Worm (Caenorhabditis elegans) whole organism, L1 larva: ENCODE results near the gene ddx-19.

ENCODE experiments used
- blmp-1 ChIP-seq: fragments of 150-350 bp; optimal IDR thresholded peaks from 2 replicates; lab custom pipeline; 2014; ENCODE audit warnings: missing biosample characterization, missing genetic modification characterization
- ceh-90 ChIP-seq: sonication (generic microtip); optimal IDR thresholded peaks from 2 replicates; lab custom pipeline; 2016; ENCODE audit warnings: missing genetic modification characterization, missing compliant biosample characterization
- dsc-1 ChIP-seq: sonication (generic microtip); optimal IDR thresholded peaks from 2 replicates; lab custom pipeline; 2016; ENCODE audit warnings: mild to moderate bottlenecking, missing genetic modification characterization, missing compliant biosample characterization
- efl-3 ChIP-seq: fragments of 200-800 bp; sonication (Bioruptor generic); optimal IDR thresholded peaks from 2 replicates; lab custom pipeline; 2018; ENCODE audit warnings: mild to moderate bottlenecking, missing genetic modification characterization, missing compliant biosample characterization
- egl-13 ChIP-seq: sonication (generic microtip); optimal IDR thresholded peaks from 2 replicates; lab custom pipeline; 2016; ENCODE audit warnings: missing genotype, missing genetic modification reagents, missing genetic modification characterization, missing compliant biosample characterization
- egl-27 ChIP-seq, 2 experiments: fragments of 150-350 bp in 1 of 2; sonication (generic microtip); optimal IDR thresholded peaks; 3 replicates each; lab custom pipeline; 2017 to 2018; ENCODE audit warnings: missing biosample characterization in 2 of 2, missing genetic modification characterization in 2 of 2, missing genetic modification reagents in 2 of 2
- elt-2 ChIP-seq: sonication (generic microtip); optimal IDR thresholded peaks from 2 replicates; lab custom pipeline; 2016; ENCODE audit warnings: missing genetic modification characterization, mild to moderate bottlenecking, inconsistent platforms, missing compliant biosample characterization, missing genetic modification reagents
- elt-3 ChIP-seq, 6 experiments: fragments of 150-350 bp in 1 of 6; sonication (generic microtip); optimal IDR thresholded peaks; 2 replicates each; lab custom pipeline; 2017 to 2018; ENCODE audit warnings: missing biosample characterization in 6 of 6, missing genetic modification characterization in 6 of 6, inconsistent platforms in 1 of 6
- ets-5 ChIP-seq: fragments of 200-800 bp; sonication (Bioruptor generic); IDR thresholded peaks from 2 replicates; pipeline ENCODE4 v1.3.6; 2022; ENCODE audit warnings: missing genetic modification characterization, missing compliant biosample characterization
- fkh-8 ChIP-seq: sonication (generic microtip); optimal IDR thresholded peaks from 2 replicates; lab custom pipeline; 2016; ENCODE audit warnings: mild to moderate bottlenecking, missing genetic modification characterization, missing compliant biosample characterization
- fos-1 ChIP-seq: fragments of 150-350 bp; optimal IDR thresholded peaks from 2 replicates; lab custom pipeline; 2014; ENCODE audit warnings: missing biosample characterization, missing genetic modification characterization
- hlh-17 ChIP-seq: fragments of 200-800 bp; sonication (Bioruptor generic); optimal IDR thresholded peaks from 2 replicates; lab custom pipeline; 2018; ENCODE audit warnings: missing genetic modification characterization, mild to moderate bottlenecking, missing compliant biosample characterization, moderate library complexity, borderline replicate concordance
- hlh-4 ChIP-seq: sonication (generic microtip); optimal IDR thresholded peaks from 2 replicates; lab custom pipeline; 2016; ENCODE audit warnings: mild to moderate bottlenecking, missing genetic modification characterization, missing compliant biosample characterization
- lin-14 ChIP-seq: fragments of 200-800 bp; sonication (Bioruptor generic); optimal IDR thresholded peaks from 2 replicates; lab custom pipeline; 2018; ENCODE audit warnings: mild to moderate bottlenecking, missing genetic modification characterization, moderate library complexity, missing compliant biosample characterization
- nhr-12 ChIP-seq: sonication (generic microtip); optimal IDR thresholded peaks from 2 replicates; lab custom pipeline; 2017; ENCODE audit warnings: missing biosample characterization, missing genetic modification characterization
- nhr-237 ChIP-seq: fragments of 150-350 bp; optimal IDR thresholded peaks from 2 replicates; lab custom pipeline; 2014; ENCODE audit warnings: missing biosample characterization, missing genetic modification characterization
- nhr-28 ChIP-seq: fragments of 150-350 bp; optimal IDR thresholded peaks from 2 replicates; lab custom pipeline; 2014; ENCODE audit warnings: missing biosample characterization, missing genetic modification characterization
- nhr-47 ChIP-seq: sonication (generic microtip); optimal IDR thresholded peaks from 2 replicates; lab custom pipeline; 2016; ENCODE audit warnings: mild to moderate bottlenecking, missing genetic modification characterization, moderate library complexity, missing compliant biosample characterization
- nhr-71 ChIP-seq: sonication (generic microtip); optimal IDR thresholded peaks from 2 replicates; lab custom pipeline; 2016; ENCODE audit warnings: mild to moderate bottlenecking, missing genetic modification characterization, moderate library complexity, missing compliant biosample characterization
- nhr-77 ChIP-seq: fragments of 150-350 bp; optimal IDR thresholded peaks from 2 replicates; lab custom pipeline; 2014; ENCODE audit warnings: missing biosample characterization, missing genetic modification characterization
- nhr-90 ChIP-seq: sonication (generic microtip); optimal IDR thresholded peaks from 2 replicates; lab custom pipeline; 2016; ENCODE audit warnings: mild to moderate bottlenecking, missing genetic modification characterization, missing compliant biosample characterization; ENCODE audit not compliant: poor library complexity
- skn-1 ChIP-seq: fragments of 150-350 bp; optimal IDR thresholded peaks from 2 replicates; lab custom pipeline; 2014; ENCODE audit warnings: missing biosample characterization, missing genetic modification characterization
- sox-4 ChIP-seq: sonication (generic microtip); optimal IDR thresholded peaks from 2 replicates; lab custom pipeline; 2016; ENCODE audit warnings: missing genetic modification characterization, missing compliant biosample characterization
- sup-37 ChIP-seq: fragments of 200-800 bp; sonication (Bioruptor generic); optimal IDR thresholded peaks from 2 replicates; lab custom pipeline; 2018; ENCODE audit warnings: mild to moderate bottlenecking, missing genetic modification characterization, missing compliant biosample characterization
- tbx-2 ChIP-seq: sonication (generic microtip); optimal IDR thresholded peaks from 2 replicates; lab custom pipeline; 2016; ENCODE audit warnings: missing genetic modification characterization, missing compliant biosample characterization
- unc-30 ChIP-seq: sonication (generic microtip); optimal IDR thresholded peaks from 2 replicates; lab custom pipeline; 2017; ENCODE audit warnings: missing biosample characterization, missing genetic modification characterization
- unc-86 ChIP-seq: sonication (generic microtip); optimal IDR thresholded peaks from 2 replicates; lab custom pipeline; 2016; ENCODE audit warnings: missing genetic modification characterization, missing compliant biosample characterization
- vab-15 ChIP-seq: sonication (generic microtip); optimal IDR thresholded peaks from 2 replicates; lab custom pipeline; 2017; ENCODE audit warnings: missing genotype, mild to moderate bottlenecking, missing genetic modification characterization, missing compliant biosample characterization
- zag-1 ChIP-seq: fragments of 150-350 bp; optimal IDR thresholded peaks from 2 replicates; lab custom pipeline; 2014; ENCODE audit warnings: missing biosample characterization, missing genetic modification characterization
- ztf-4 ChIP-seq: fragments of 150-350 bp; optimal IDR thresholded peaks from 2 replicates; lab custom pipeline; 2014; ENCODE audit warnings: missing biosample characterization, missing genetic modification characterization

Gene ddx-19

ce11 chrII:8916656-8917055 lies 32.0 kb downstream of the ddx-19 start:
- peak; percentile 53 for TF ChIP-seq fkh-8
- no peak for TF ChIP-seq elt-2 (tag; lab: Kevin White, UChicago)
- TF ChIP-seq ceh-90 (tag; lab: Kevin White, UChicago) = no peak
- peak; percentile 82 for TF ChIP-seq dsc-1 (tag; lab: Kevin White, UChicago)
- peak; percentile 29 for TF ChIP-seq sox-4 (tag; lab: Kevin White, UChicago)
- peak; percentile 36 for TF ChIP-seq nhr-71 (tag; lab: Kevin White, UChicago)
- peak; percentile 40 for TF ChIP-seq nhr-47 (tag; lab: Kevin White, UChicago)
- TF ChIP-seq, all 84 proteins: peak for 5

DNA sequence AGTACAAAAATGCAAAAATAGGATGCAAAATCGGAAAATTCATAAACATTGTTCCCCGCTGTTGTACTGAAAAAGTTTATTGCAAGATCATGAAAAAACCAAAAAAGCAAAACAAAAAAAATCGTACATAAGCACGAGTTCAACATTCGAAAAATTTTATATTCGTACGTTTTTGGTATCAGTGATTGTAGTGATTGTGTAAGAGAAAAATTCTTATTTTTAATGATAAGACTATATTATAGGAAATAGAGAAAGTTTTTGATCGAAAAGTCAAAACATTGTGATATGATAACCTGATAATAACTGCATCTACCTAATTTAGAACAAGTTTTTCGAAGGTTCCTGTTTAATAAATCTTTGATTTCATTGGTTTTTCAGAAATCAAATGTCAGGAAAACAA lies 32.6 kb downstream of the ddx-19 start:
- TF ChIP-seq nhr-77 (tag; lab: Kevin White, UChicago) = no peak
- no peak for TF ChIP-seq sup-37 (GFP tag; lab: Kevin White, UChicago)
- TF ChIP-seq elt-2 (tag; lab: Kevin White, UChicago) = peak; percentile 1
- TF ChIP-seq nhr-28 (tag; lab: Kevin White, UChicago) = no peak
- peak in 1 of 6 experiments; percentile 28 for TF ChIP-seq elt-3 (tag; optimal IDR thresholded peaks at IDR 0.05; lab: Kevin White, UChicago)

ce11 chrII:8920315-8920714 lies 35.6 kb downstream of the ddx-19 start:
- TF ChIP-seq lin-14 (GFP tag; lab: Kevin White, UChicago) = peak; percentile 31
- peak; percentile 48 for TF ChIP-seq fos-1
- TF ChIP-seq fkh-8 = no peak
- peak; percentile 26 for TF ChIP-seq skn-1

DNA sequence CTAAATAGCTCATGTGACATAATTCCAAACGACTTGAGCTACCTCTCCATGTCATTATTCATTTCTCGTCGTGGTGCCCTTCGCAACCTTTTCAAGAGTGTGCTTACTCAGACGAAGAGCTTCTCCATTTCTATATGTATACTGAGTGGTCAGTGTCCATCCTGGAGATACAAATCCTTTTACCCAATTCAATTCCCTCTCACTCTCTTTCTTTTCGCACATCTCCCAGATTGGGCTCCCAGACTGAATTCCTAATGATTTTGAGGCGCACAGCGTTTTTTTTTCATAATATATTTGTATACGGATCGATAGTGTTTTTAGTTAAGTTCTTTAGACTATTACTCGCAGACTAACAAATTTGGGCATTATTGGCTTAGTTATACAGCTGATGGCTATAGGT lies 36.3 kb downstream of the ddx-19 start:
- TF ChIP-seq blmp-1 (tag; lab: Kevin White, UChicago) (no peak), lin-14 (GFP tag; lab: Kevin White, UChicago) (peak; percentile 11)
- TF ChIP-seq, all 84 proteins: peak for 1

DNA sequence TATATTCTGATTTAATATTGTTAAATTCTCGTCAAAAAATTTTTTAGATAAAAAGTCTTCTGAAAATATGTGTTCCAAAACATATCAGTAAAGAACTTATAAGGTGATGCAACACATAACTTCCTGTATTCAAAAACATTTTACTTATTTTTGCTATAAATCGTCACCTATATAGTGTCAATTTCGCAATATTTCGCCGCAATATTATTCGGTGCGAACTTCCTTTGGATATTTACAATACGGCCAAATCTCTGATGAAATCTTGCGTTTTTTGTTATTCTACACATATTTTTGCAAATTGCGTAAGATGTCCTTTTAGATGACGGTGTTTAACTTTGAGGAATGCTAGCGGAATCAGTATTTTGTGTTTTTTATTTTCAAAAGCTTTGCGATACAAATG lies 36.8 kb downstream of the ddx-19 start:
- TF ChIP-seq ets-5 (GFP tag; lab: Robert Waterston, UW) (no peak), unc-86 (tag; lab: Kevin White, UChicago) (no peak), sox-4 (tag; lab: Kevin White, UChicago) (no peak), nhr-237 (no peak), sup-37 (GFP tag; lab: Kevin White, UChicago) (no peak), efl-3 (GFP tag; lab: Kevin White, UChicago) (no peak), hlh-17 (GFP tag; lab: Kevin White, UChicago) (no peak), ztf-4 (tag; lab: Kevin White, UChicago) (no peak), elt-3 (tag; optimal IDR thresholded peaks at IDR 0.05; lab: Kevin White, UChicago) (no peak), vab-15 (tag; lab: Kevin White, UChicago) (no peak), zag-1 (tag; lab: Kevin White, UChicago) (no peak), blmp-1 (tag; lab: Kevin White, UChicago) (no peak), unc-30 (no peak), fos-1 (no peak), tbx-2 (tag; lab: Kevin White, UChicago) (no peak)

ce11 chrII:8922140-8922539 lies 37.4 kb downstream of the ddx-19 start, which contains the start of gene B0457.6:
B0457.6 (plus strand) TSS chrII:8922423.
- no peak for TF ChIP-seq nhr-77 (tag; lab: Kevin White, UChicago)
- peak; percentile 6 for TF ChIP-seq lin-14 (GFP tag; lab: Kevin White, UChicago)
- peak; percentile 35 for TF ChIP-seq elt-2 (tag; lab: Kevin White, UChicago)
- no peak for TF ChIP-seq fkh-8

ce11 chrII:8923187-8923586 lies 38.5 kb downstream of the ddx-19 start:
- no peak for TF ChIP-seq hlh-4 (tag; lab: Kevin White, UChicago)
- no peak for TF ChIP-seq nhr-90 (tag; lab: Kevin White, UChicago)
- no peak for TF ChIP-seq ets-5 (GFP tag; lab: Robert Waterston, UW)
- TF ChIP-seq nhr-12 = no peak
- TF ChIP-seq egl-27 (tag; optimal IDR thresholded peaks at IDR 0.05; lab: Kevin White, UChicago) = no peak
- TF ChIP-seq egl-13 (tag; lab: Kevin White, UChicago) = no peak
